Fruit fly (Drosophila melanogaster) whole organism, embryonic: Measurements from ENCODE around the gene CG17572.

Source experiments
- CG10209 ChIP-seq: fragments of 200-800 bp; sonication (Bioruptor generic); optimal IDR thresholded peaks from 3 replicates; lab custom pipeline; 2017; ENCODE audit warnings: missing biosample characterization, mild to moderate bottlenecking, missing genetic modification characterization, missing genetic modification reagents
- CG12659 ChIP-seq: fragments of 200-800 bp; sonication (Bioruptor generic); optimal IDR thresholded peaks from 3 replicates; lab custom pipeline; 2017; ENCODE audit warnings: mild to moderate bottlenecking, missing biosample characterization, missing genetic modification reagents, missing genetic modification characterization
- CG12744 ChIP-seq: fragments of 200-800 bp; sonication (Bioruptor generic); optimal IDR thresholded peaks from 2 replicates; lab custom pipeline; 2016; ENCODE audit warnings: missing biosample characterization, missing genetic modification characterization
- CG12942 ChIP-seq: fragments of 200-800 bp; sonication (Bioruptor generic); optimal IDR thresholded peaks from 3 replicates; lab custom pipeline; 2016; ENCODE audit warnings: missing biosample characterization, missing genetic modification characterization
- CG14667 ChIP-seq: fragments of 200-800 bp; sonication (Bioruptor generic); IDR thresholded peaks from 2 replicates; pipeline ENCODE4 v1.3.6; 2022; ENCODE audit warnings: missing biosample characterization, missing genetic modification characterization
- CG1792 ChIP-seq: fragments of 200-800 bp; sonication (Bioruptor generic); optimal IDR thresholded peaks from 2 replicates; lab custom pipeline; 2016; ENCODE audit warnings: missing biosample characterization, missing genetic modification characterization
- CG18011 ChIP-seq: fragments of 200-800 bp; sonication (Bioruptor generic); optimal IDR thresholded peaks from 2 replicates; lab custom pipeline; 2017; ENCODE audit warnings: missing biosample characterization, missing genetic modification characterization, mild to moderate bottlenecking, moderate library complexity, missing genotype
- CG2678 ChIP-seq: fragments of 200-800 bp; sonication (Bioruptor generic); optimal IDR thresholded peaks from 3 replicates; lab custom pipeline; 2019; ENCODE audit warnings: missing biosample characterization, mild to moderate bottlenecking, missing genetic modification characterization, moderate library complexity
- CG3163 ChIP-seq: fragments of 200-800 bp; sonication (Bioruptor generic); optimal IDR thresholded peaks from 3 replicates; lab custom pipeline; 2016; ENCODE audit warnings: missing biosample characterization, missing genetic modification characterization
- CG33213 ChIP-seq: fragments of 200-800 bp; sonication (Bioruptor generic); optimal IDR thresholded peaks from 3 replicates; lab custom pipeline; 2016; ENCODE audit warnings: missing biosample characterization, missing genetic modification characterization
- CG5953 ChIP-seq: fragments of 200-800 bp; sonication (Bioruptor generic); IDR thresholded peaks from 2 replicates; pipeline ENCODE4 v1.3.6; 2022; ENCODE audit warnings: missing biosample characterization, missing genetic modification characterization
- CG6654 ChIP-seq: fragments of 200-800 bp; sonication (Bioruptor generic); optimal IDR thresholded peaks from 2 replicates; lab custom pipeline; 2017; ENCODE audit warnings: missing biosample characterization, mild to moderate bottlenecking, missing genetic modification characterization
- CG6854 ChIP-seq: fragments of 200-800 bp; sonication (Bioruptor generic); optimal IDR thresholded peaks from 3 replicates; lab custom pipeline; 2017; ENCODE audit warnings: missing biosample characterization, mild to moderate bottlenecking, missing genetic modification characterization
- CG7372 ChIP-seq: fragments of 200-800 bp; sonication (Bioruptor generic); IDR thresholded peaks from 2 replicates; pipeline ENCODE4 v1.3.6; 2022; ENCODE audit warnings: missing biosample characterization, missing genetic modification characterization
- CG7556 ChIP-seq: fragments of 200-800 bp; sonication (Bioruptor generic); optimal IDR thresholded peaks from 2 replicates; lab custom pipeline; 2017; ENCODE audit warnings: missing biosample characterization, mild to moderate bottlenecking, missing genetic modification characterization
- CG9727 ChIP-seq: fragments of 200-800 bp; sonication (Bioruptor generic); optimal IDR thresholded peaks from 3 replicates; lab custom pipeline; 2017; ENCODE audit warnings: missing biosample characterization, mild to moderate bottlenecking, missing genetic modification characterization
- Dfd ChIP-seq, 2 experiments: fragments of >200 bp; optimal IDR thresholded peaks; 2 replicates each; lab custom pipeline; 2017; ENCODE audit warnings: missing biosample characterization in 2 of 2, missing genetic modification characterization in 2 of 2
- E2f1 ChIP-seq: fragments of 200-800 bp; sonication (Bioruptor generic); IDR thresholded peaks from 2 replicates; pipeline ENCODE4 v1.3.6; 2022; ENCODE audit warnings: missing biosample characterization, missing genetic modification characterization
- Fer1 ChIP-seq: fragments of 200-800 bp; sonication (Bioruptor generic); optimal IDR thresholded peaks from 2 replicates; lab custom pipeline; 2017; ENCODE audit warnings: missing biosample characterization, mild to moderate bottlenecking, missing genetic modification characterization
- HLH3B ChIP-seq: fragments of 200-800 bp; sonication (Bioruptor generic); IDR thresholded peaks from 2 replicates; pipeline ENCODE4 v1.3.6; 2022; ENCODE audit warnings: missing biosample characterization, missing genetic modification characterization
- Hey ChIP-seq: fragments of 200-800 bp; sonication (Bioruptor generic); optimal IDR thresholded peaks from 3 replicates; lab custom pipeline; 2018; ENCODE audit warnings: missing biosample characterization, mild to moderate bottlenecking, missing genetic modification characterization
- Med ChIP-seq: fragments of 200-800 bp; sonication (Bioruptor generic); peaks from one replicate; lab custom pipeline; 2016; ENCODE audit warnings: missing biosample characterization, missing genetic modification characterization, mild to moderate bottlenecking, inconsistent platforms, moderate library complexity
- Mes4 ChIP-seq: fragments of 200-800 bp; sonication (Bioruptor generic); optimal IDR thresholded peaks from 2 replicates; lab custom pipeline; 2016; ENCODE audit warnings: missing biosample characterization, missing genetic modification characterization
- Nf-YB ChIP-seq: fragments of 200-800 bp; sonication (Bioruptor generic); optimal IDR thresholded peaks from 3 replicates; lab custom pipeline; 2019; ENCODE audit warnings: missing biosample characterization, mild to moderate bottlenecking, missing genetic modification characterization, moderate library complexity
- Rfx ChIP-seq: fragments of 200-800 bp; sonication (Bioruptor generic); IDR thresholded peaks from 2 replicates; pipeline ENCODE4 v1.3.6; 2022; ENCODE audit warnings: missing biosample characterization, missing genetic modification characterization
- Rx ChIP-seq: fragments of 200-800 bp; sonication (Bioruptor generic); IDR thresholded peaks from 2 replicates; pipeline ENCODE4 v1.3.6; 2022; ENCODE audit warnings: missing biosample characterization, missing genetic modification characterization
- Sry-β ChIP-seq: fragments of 200-800 bp; sonication (Bioruptor generic); optimal IDR thresholded peaks from 2 replicates; lab custom pipeline; 2018; ENCODE audit warnings: missing biosample characterization, mild to moderate bottlenecking, missing genetic modification characterization, moderate library complexity
- TFAM ChIP-seq: fragments of 200-800 bp; sonication (Bioruptor generic); optimal IDR thresholded peaks from 2 replicates; lab custom pipeline; 2017; ENCODE audit warnings: missing biosample characterization, missing genetic modification characterization, inconsistent platforms
- al ChIP-seq: fragments of 200-800 bp; sonication (Bioruptor generic); IDR thresholded peaks from 2 replicates; pipeline ENCODE4 v1.3.6; 2022; ENCODE audit warnings: missing biosample characterization, missing genetic modification characterization
- ara ChIP-seq: fragments of 200-800 bp; sonication (Bioruptor generic); IDR thresholded peaks from 2 replicates; pipeline ENCODE4 v1.3.6; 2022; ENCODE audit warnings: missing biosample characterization, missing genetic modification characterization
- bbx ChIP-seq: fragments of 200-800 bp; sonication (Bioruptor generic); IDR thresholded peaks from 2 replicates; pipeline ENCODE4 v1.3.6; 2022; ENCODE audit warnings: missing biosample characterization, missing genetic modification characterization; ENCODE audit not compliant: partially characterized antibody
- croc ChIP-seq: fragments of 200-800 bp; sonication (Bioruptor generic); conservative IDR thresholded peaks from 3 replicates; pipeline ENCODE4 v1.3.6; 2022; ENCODE audit warnings: missing biosample characterization, missing genetic modification characterization
- gem ChIP-seq: fragments of 200-800 bp; sonication (Bioruptor generic); optimal IDR thresholded peaks from 2 replicates; lab custom pipeline; 2019; ENCODE audit warnings: missing biosample characterization, mild to moderate bottlenecking, missing genetic modification characterization, moderate library complexity
- gfzf ChIP-seq: fragments of 200-800 bp; sonication (Bioruptor generic); optimal IDR thresholded peaks from 2 replicates; lab custom pipeline; 2016; ENCODE audit warnings: missing biosample characterization, mild to moderate bottlenecking, missing genetic modification characterization, moderate library complexity
- ham ChIP-seq: fragments of 200-800 bp; sonication (Bioruptor generic); IDR thresholded peaks from 2 replicates; pipeline ENCODE4 v1.3.6; 2022; ENCODE audit warnings: missing biosample characterization, missing genetic modification characterization
- hbn ChIP-seq: fragments of 200-800 bp; sonication (Bioruptor generic); IDR thresholded peaks from 2 replicates; pipeline ENCODE4 v1.3.6; 2022; ENCODE audit warnings: missing biosample characterization, missing genetic modification characterization; ENCODE audit not compliant: partially characterized antibody
- her ChIP-seq: fragments of 200-800 bp; sonication (Bioruptor generic); optimal IDR thresholded peaks from 2 replicates; lab custom pipeline; 2016; ENCODE audit warnings: missing biosample characterization, missing genetic modification characterization
- lbe ChIP-seq: fragments of 200-800 bp; sonication (Bioruptor generic); optimal IDR thresholded peaks from 2 replicates; lab custom pipeline; 2016; ENCODE audit warnings: missing biosample characterization, mild to moderate bottlenecking, missing genetic modification characterization
- nom ChIP-seq: fragments of 200-800 bp; sonication (Bioruptor generic); optimal IDR thresholded peaks from 2 replicates; lab custom pipeline; 2017; ENCODE audit warnings: missing biosample characterization, missing genetic modification characterization, mild to moderate bottlenecking, moderate library complexity, missing genetic modification reagents
- pfk ChIP-seq: fragments of 200-800 bp; sonication (Bioruptor generic); optimal IDR thresholded peaks from 2 replicates; lab custom pipeline; 2018; ENCODE audit warnings: missing biosample characterization, mild to moderate bottlenecking, missing genetic modification characterization, moderate library complexity
- psq ChIP-seq: fragments of 200-800 bp; sonication (Bioruptor generic); optimal IDR thresholded peaks from 2 replicates; lab custom pipeline; 2017; ENCODE audit warnings: missing biosample characterization, missing genetic modification characterization
- ro ChIP-seq: fragments of 200-800 bp; sonication (Bioruptor generic); IDR thresholded peaks from 2 replicates; pipeline ENCODE4 v1.3.6; 2022; ENCODE audit warnings: missing biosample characterization, missing genetic modification characterization
- row ChIP-seq: fragments of 200-800 bp; sonication (Bioruptor generic); IDR thresholded peaks from 3 replicates; pipeline ENCODE4 v1.3.6; 2022; ENCODE audit warnings: missing biosample characterization, missing genetic modification characterization
- sc ChIP-seq, 3 experiments: fragments of >200 bp in 2 of 3; fragments of 200-800 bp in 1 of 3; sonication (Bioruptor generic) in 1 of 3; optimal IDR thresholded peaks; 2 replicates in 2 of 3; 3 replicates in 1 of 3; lab custom pipeline; 2017; ENCODE audit warnings: mild to moderate bottlenecking in 1 of 3, missing biosample characterization in 1 of 3, missing genetic modification characterization in 1 of 3, missing genetic modification reagents in 1 of 3
- sob ChIP-seq: fragments of 200-800 bp; sonication (Bioruptor generic); IDR thresholded peaks from 2 replicates; pipeline ENCODE4 v1.3.6; 2022; ENCODE audit warnings: missing biosample characterization, missing genetic modification characterization
- tx ChIP-seq: fragments of 200-800 bp; sonication (Bioruptor generic); optimal IDR thresholded peaks from 2 replicates; lab custom pipeline; 2016; ENCODE audit warnings: missing biosample characterization, missing genetic modification characterization
- wdn ChIP-seq: fragments of 200-800 bp; sonication (Bioruptor generic); IDR thresholded peaks from 2 replicates; pipeline ENCODE4 v1.3.6; 2022; ENCODE audit warnings: missing biosample characterization, missing genetic modification characterization
- yki ChIP-seq: fragments of >200 bp; optimal IDR thresholded peaks from 3 replicates; lab custom pipeline; 2018
- zen2 ChIP-seq: fragments of 200-800 bp; sonication (Bioruptor generic); IDR thresholded peaks from 3 replicates; pipeline ENCODE4 v1.3.6; 2022; ENCODE audit warnings: missing biosample characterization, missing genetic modification characterization; ENCODE audit not compliant: partially characterized antibody
- zfh1 ChIP-seq: fragments of 200-800 bp; sonication (Bioruptor generic); IDR thresholded peaks from 3 replicates; pipeline ENCODE4 v1.3.6; 2022; ENCODE audit warnings: missing biosample characterization, missing genetic modification characterization

Gene CG17572

DNA sequence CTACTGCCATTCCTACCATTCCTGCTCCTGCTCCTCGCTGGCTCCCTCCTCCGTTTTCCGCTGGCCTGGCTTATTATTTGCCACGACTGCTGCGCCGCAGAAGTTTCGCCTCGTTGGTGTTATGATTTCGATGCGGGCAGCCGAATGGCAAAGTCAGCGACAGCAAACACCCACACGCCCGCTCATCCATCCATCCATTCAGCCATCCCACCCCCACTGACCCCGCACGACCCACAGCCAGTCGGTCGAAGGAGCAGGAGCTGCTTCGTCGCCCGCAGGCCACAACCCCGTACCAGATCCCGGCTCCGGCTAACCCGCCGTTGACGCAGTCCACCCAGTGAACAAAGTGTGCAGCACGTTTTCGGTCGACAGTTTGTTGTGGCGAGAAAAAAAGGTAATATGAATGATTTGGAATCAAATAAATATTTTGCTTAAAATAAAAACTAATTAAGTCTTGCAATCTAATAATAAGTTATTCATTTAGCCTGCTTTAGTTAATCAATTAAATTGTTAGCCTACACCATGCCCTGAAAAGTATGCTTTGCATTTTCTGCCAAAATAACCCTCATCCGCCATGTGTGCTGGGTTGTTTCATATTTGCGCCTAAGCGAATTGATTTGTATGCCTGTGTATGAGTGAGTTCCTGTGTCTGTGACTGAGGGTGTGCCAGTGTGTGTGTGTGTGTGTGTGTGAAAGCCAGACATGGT lies 47.3 kb downstream of the CG17572 start (continued):
- peak; percentile 48; the same call in 1 of the 2 replicates for TF ChIP-seq HLH3B (GFP tag; lab: Robert Waterston, UW)
- TF ChIP-seq Mes4 = no peak
- TF ChIP-seq row (GFP tag; lab: Robert Waterston, UW) = peak; percentile 76
- TF ChIP-seq CG7372 (GFP tag; lab: Robert Waterston, UW) = peak; percentile 81
- no peak for TF ChIP-seq Hey
- TF ChIP-seq ara (GFP tag; lab: Robert Waterston, UW) = no peak
- no peak for TF ChIP-seq tx (GFP tag; lab: Kevin White, UChicago)
- TF ChIP-seq lbe (GFP tag; lab: Kevin White, UChicago) = no peak
- TF ChIP-seq CG3163 (GFP tag; lab: Kevin White, UChicago) = no peak
- TF ChIP-seq E2f1 (GFP tag; lab: Robert Waterston, UW) = no peak
- TF ChIP-seq Dfd (GFP tag; optimal IDR thresholded peaks at IDR 0.05; lab: Kevin White, UChicago) = no peak
- TF ChIP-seq psq (GFP tag; lab: Kevin White, UChicago) = no peak
- peak; percentile 86 for TF ChIP-seq CG2678 (tag; lab: Kevin White, UChicago)
- TF ChIP-seq pfk (GFP tag; lab: Kevin White, UChicago) = no peak
- no peak for TF ChIP-seq zfh1 (GFP tag; lab: Robert Waterston, UW)
- no peak for TF ChIP-seq CG12942 (GFP tag; lab: Kevin White, UChicago)
- peak; percentile 89 for TF ChIP-seq Fer1 (GFP tag; lab: Kevin White, UChicago)
- TF ChIP-seq sob (GFP tag; lab: Robert Waterston, UW) = peak; percentile 35; the same call in 1 of the 2 replicates
- 0 out of 3 replicates have a peak, but pooled peaks have one; percentile 3 for TF ChIP-seq zen2 (GFP tag; lab: Robert Waterston, UW)
- peak; percentile 31 for TF ChIP-seq CG12744 (GFP tag; lab: Kevin White, UChicago)
- peak; percentile 88 for TF ChIP-seq CG7556
- no peak for TF ChIP-seq TFAM (GFP tag; lab: Kevin White, UChicago)
- peak; percentile 44 for TF ChIP-seq CG12659 (GFP tag; lab: Kevin White, UChicago)
- no peak for TF ChIP-seq CG1792 (GFP tag; lab: Kevin White, UChicago)
- TF ChIP-seq CG33213 (GFP tag; lab: Kevin White, UChicago) = no peak
- no peak for TF ChIP-seq hbn
- TF ChIP-seq ham (GFP tag; lab: Robert Waterston, UW) = no peak
- no peak for TF ChIP-seq CG5953 (GFP tag; lab: Robert Waterston, UW)
- peak; percentile 63 for TF ChIP-seq CG6854 (GFP tag; lab: Kevin White, UChicago)
- TF ChIP-seq bbx (GFP tag; lab: Robert Waterston, UW) = no peak
- 0 out of 2 replicates have a peak, but pooled peaks have one; percentile 16 for TF ChIP-seq Rfx (GFP tag; lab: Robert Waterston, UW)
- TF ChIP-seq gem (tag; lab: Kevin White, UChicago) = peak; percentile 72
- no peak for TF ChIP-seq ro (GFP tag; lab: Robert Waterston, UW)
- no peak for TF ChIP-seq gfzf (GFP tag; lab: Kevin White, UChicago)
- peak; percentile 14 for TF ChIP-seq Nf-YB (GFP tag; lab: Kevin White, UChicago)
- TF ChIP-seq CG10209 (GFP tag; lab: Kevin White, UChicago) = peak; percentile 44
- TF ChIP-seq Rx (GFP tag; lab: Robert Waterston, UW) = no peak
- TF ChIP-seq al (GFP tag; lab: Robert Waterston, UW) = peak; percentile 18; the same call in 1 of the 2 replicates
- peak; percentile 38 for TF ChIP-seq nom
- no peak for TF ChIP-seq Sry-β (GFP tag; lab: Kevin White, UChicago)
- TF ChIP-seq croc (GFP tag; lab: Robert Waterston, UW) = peak; percentile 20; the same call in 2 of the 3 replicates
- no peak for TF ChIP-seq yki (lab: Kevin White, UChicago)
- no peak for TF ChIP-seq CG6654 (GFP tag; lab: Kevin White, UChicago)
- peak; percentile 80 for TF ChIP-seq Med (GFP tag; lab: Kevin White, UChicago)
- no peak for TF ChIP-seq CG18011 (GFP tag; lab: Kevin White, UChicago)
- no peak for TF ChIP-seq CG14667 (GFP tag; lab: Robert Waterston, UW)
- peak; percentile 58 for TF ChIP-seq CG9727 (GFP tag; lab: Kevin White, UChicago)
- no peak for TF ChIP-seq sc (optimal IDR thresholded peaks at IDR 0.05; lab: Kevin White, UChicago)
- TF ChIP-seq sc (GFP tag; optimal IDR thresholded peaks at IDR 0.05; lab: Kevin White, UChicago) = no peak
- no peak for TF ChIP-seq her (GFP tag; lab: Kevin White, UChicago)
- no peak for TF ChIP-seq wdn (GFP tag; lab: Robert Waterston, UW)
